Fruit fly (Drosophila melanogaster) whole organism, embryonic: ENCODE results near the gene CG11384.
A peak's percentile ranks its signal among the peaks of the same experiment; 100 is the strongest.

ENCODE experiments used
- Atf-2 ChIP-seq: fragments of 200-800 bp; sonication (Bioruptor generic); optimal IDR thresholded peaks from 2 replicates; lab custom pipeline; 2016; ENCODE audit warnings: missing biosample characterization, missing genetic modification characterization
- Awh ChIP-seq: fragments of 200-800 bp; sonication (Bioruptor generic); IDR thresholded peaks from 2 replicates; pipeline ENCODE4, ENCODE4 v1.3.6; 2022; ENCODE audit warnings: missing biosample characterization, missing genetic modification characterization
- CG10959 ChIP-seq: fragments of 200-800 bp; sonication (Bioruptor generic); IDR thresholded peaks from 2 replicates; pipeline ENCODE4 v1.3.6; 2022; ENCODE audit warnings: missing biosample characterization, missing genetic modification characterization
- CG11456 ChIP-seq: fragments of 200-800 bp; sonication (Bioruptor generic); IDR thresholded peaks from 3 replicates; pipeline ENCODE4 v1.3.6; 2022; ENCODE audit warnings: missing biosample characterization, missing genetic modification characterization
- CG13424 ChIP-seq: fragments of 200-800 bp; sonication (Bioruptor generic); optimal IDR thresholded peaks from 2 replicates; lab custom pipeline; 2019; ENCODE audit warnings: missing biosample characterization, mild to moderate bottlenecking, missing genetic modification characterization, moderate library complexity
- CG13894 ChIP-seq: fragments of 200-800 bp; sonication (Bioruptor generic); optimal IDR thresholded peaks from 3 replicates; lab custom pipeline; 2018; ENCODE audit warnings: missing biosample characterization, mild to moderate bottlenecking, missing genetic modification characterization, moderate library complexity
- CG15479 ChIP-seq: fragments of 200-800 bp; sonication (Bioruptor generic); optimal IDR thresholded peaks from 3 replicates; lab custom pipeline; 2019; ENCODE audit warnings: missing biosample characterization, mild to moderate bottlenecking, missing genetic modification characterization, moderate library complexity
- CG17802 ChIP-seq: fragments of 200-800 bp; sonication (Bioruptor generic); optimal IDR thresholded peaks from 2 replicates; lab custom pipeline; 2018; ENCODE audit warnings: missing biosample characterization, mild to moderate bottlenecking, missing genetic modification characterization, moderate library complexity
- CG3281 ChIP-seq: fragments of 200-800 bp; sonication (Bioruptor generic); optimal IDR thresholded peaks from 3 replicates; lab custom pipeline; 2017; ENCODE audit warnings: missing biosample characterization, mild to moderate bottlenecking, missing genetic modification characterization
- CG33557 ChIP-seq: fragments of 200-800 bp; sonication (Bioruptor generic); optimal IDR thresholded peaks from 2 replicates; lab custom pipeline; 2019; ENCODE audit warnings: missing biosample characterization, mild to moderate bottlenecking, missing genetic modification characterization, moderate library complexity
- CG3847 ChIP-seq: fragments of 200-800 bp; sonication (Bioruptor generic); IDR thresholded peaks from 2 replicates; pipeline ENCODE4 v1.3.6; 2022; ENCODE audit warnings: missing biosample characterization, missing genetic modification characterization
- CG7839 ChIP-seq: fragments of 200-800 bp; sonication (Bioruptor generic); optimal IDR thresholded peaks from 3 replicates; lab custom pipeline; 2018; ENCODE audit warnings: missing biosample characterization, mild to moderate bottlenecking, missing genetic modification characterization, moderate library complexity
- CG8089 ChIP-seq: fragments of 200-800 bp; sonication (Bioruptor generic); optimal IDR thresholded peaks from 3 replicates; lab custom pipeline; 2016; ENCODE audit warnings: missing biosample characterization, missing genetic modification characterization
- CG8281 ChIP-seq: fragments of 200-800 bp; sonication (Bioruptor generic); optimal IDR thresholded peaks from 2 replicates; lab custom pipeline; 2018; ENCODE audit warnings: missing biosample characterization, mild to moderate bottlenecking, missing genetic modification characterization, moderate library complexity
- CrebB ChIP-seq: fragments of 200-800 bp; sonication (Bioruptor generic); optimal IDR thresholded peaks from 3 replicates; lab custom pipeline; 2018; ENCODE audit warnings: missing biosample characterization, mild to moderate bottlenecking, missing genetic modification characterization
- ERR ChIP-seq: fragments of 200-800 bp; sonication (Bioruptor generic); optimal IDR thresholded peaks from 2 replicates; lab custom pipeline; 2016; ENCODE audit warnings: missing biosample characterization, missing genetic modification characterization
- Hr78 ChIP-seq, 2 experiments: fragments of 200-800 bp in 1 of 2; fragments of >200 bp in 1 of 2; sonication (Bioruptor generic) in 1 of 2; optimal IDR thresholded peaks; 2 replicates each; lab custom pipeline; 2017 to 2019; ENCODE audit warnings: missing biosample characterization in 2 of 2, missing genetic modification characterization in 2 of 2, mild to moderate bottlenecking in 1 of 2, moderate library complexity in 1 of 2
- Nf-YB ChIP-seq: fragments of 200-800 bp; sonication (Bioruptor generic); optimal IDR thresholded peaks from 3 replicates; lab custom pipeline; 2019; ENCODE audit warnings: missing biosample characterization, mild to moderate bottlenecking, missing genetic modification characterization, moderate library complexity
- Nf-YC ChIP-seq: fragments of 200-800 bp; optimal IDR thresholded peaks from 3 replicates; lab custom pipeline; 2019; ENCODE audit warnings: missing biosample characterization, mild to moderate bottlenecking, missing genetic modification characterization, moderate library complexity
- Poxn ChIP-seq: fragments of 200-800 bp; sonication (Bioruptor generic); IDR thresholded peaks from 2 replicates; pipeline ENCODE4 v1.3.6; 2022; ENCODE audit warnings: missing biosample characterization, missing genetic modification characterization
- Sry-β ChIP-seq: fragments of 200-800 bp; sonication (Bioruptor generic); optimal IDR thresholded peaks from 2 replicates; lab custom pipeline; 2018; ENCODE audit warnings: missing biosample characterization, mild to moderate bottlenecking, missing genetic modification characterization, moderate library complexity
- Vsx1 ChIP-seq: fragments of 200-800 bp; sonication (Bioruptor generic); optimal IDR thresholded peaks from 2 replicates; lab custom pipeline; 2017; ENCODE audit warnings: missing biosample characterization, mild to moderate bottlenecking, missing genetic modification characterization, missing genetic modification reagents
- dmrt99B ChIP-seq: fragments of 200-800 bp; sonication (Bioruptor generic); optimal IDR thresholded peaks from 2 replicates; lab custom pipeline; 2018; ENCODE audit warnings: missing biosample characterization, mild to moderate bottlenecking, missing genetic modification characterization, moderate library complexity
- ems ChIP-seq: fragments of 200-800 bp; sonication (Bioruptor generic); optimal IDR thresholded peaks from 3 replicates; lab custom pipeline; 2016; ENCODE audit warnings: missing biosample characterization, missing genetic modification characterization
- fd96Cb ChIP-seq: fragments of 200-800 bp; sonication (Bioruptor generic); optimal IDR thresholded peaks from 2 replicates; lab custom pipeline; 2018; ENCODE audit warnings: missing biosample characterization, mild to moderate bottlenecking, missing genetic modification characterization, moderate library complexity
- grn ChIP-seq: fragments of 200-800 bp; sonication (Bioruptor generic); optimal IDR thresholded peaks from 3 replicates; lab custom pipeline; 2017; ENCODE audit warnings: missing biosample characterization, missing genetic modification characterization
- gsb-n ChIP-seq: fragments of 200-800 bp; sonication (Bioruptor generic); optimal IDR thresholded peaks from 3 replicates; lab custom pipeline; 2018; ENCODE audit warnings: missing biosample characterization, mild to moderate bottlenecking, missing genetic modification characterization
- lov ChIP-seq, 2 experiments: fragments of 200-800 bp in 1 of 2; fragments of >200 bp in 1 of 2; sonication (Bioruptor generic) in 1 of 2; IDR thresholded peaks in 1 of 2; optimal IDR thresholded peaks in 1 of 2; 2 replicates in 1 of 2; 3 replicates in 1 of 2; pipeline versions ENCODE4 v1.3.6 to Lab custom; 2017 to 2022; ENCODE audit warnings: missing biosample characterization in 1 of 2, missing genetic modification characterization in 1 of 2
- nerfin-2 ChIP-seq: fragments of 200-800 bp; sonication (Bioruptor generic); IDR thresholded peaks from 2 replicates; pipeline ENCODE4 v1.3.6; 2022; ENCODE audit warnings: missing biosample characterization, missing genetic modification characterization; ENCODE audit not compliant: partially characterized antibody
- oc ChIP-seq: fragments of 200-800 bp; sonication (Bioruptor generic); optimal IDR thresholded peaks from 2 replicates; lab custom pipeline; 2018; ENCODE audit warnings: missing biosample characterization, mild to moderate bottlenecking, missing genetic modification characterization, moderate library complexity
- pita ChIP-seq: fragments of 200-800 bp; sonication (Bioruptor generic); optimal IDR thresholded peaks from 2 replicates; lab custom pipeline; 2017; ENCODE audit warnings: missing biosample characterization, mild to moderate bottlenecking, missing genetic modification characterization
- pum ChIP-seq: fragments of 200-800 bp; sonication (Bioruptor generic); optimal IDR thresholded peaks from 2 replicates; lab custom pipeline; 2016; ENCODE audit warnings: missing biosample characterization, missing genetic modification characterization
- row ChIP-seq: fragments of 200-800 bp; sonication (Bioruptor generic); IDR thresholded peaks from 3 replicates; pipeline ENCODE4 v1.3.6; 2022; ENCODE audit warnings: missing biosample characterization, missing genetic modification characterization
- sob ChIP-seq: fragments of 200-800 bp; sonication (Bioruptor generic); IDR thresholded peaks from 2 replicates; pipeline ENCODE4 v1.3.6; 2022; ENCODE audit warnings: missing biosample characterization, missing genetic modification characterization
- stwl ChIP-seq: fragments of 200-800 bp; sonication (Bioruptor generic); optimal IDR thresholded peaks from 3 replicates; lab custom pipeline; 2018; ENCODE audit warnings: missing biosample characterization, mild to moderate bottlenecking, missing genetic modification characterization, moderate library complexity
- tgo ChIP-seq: fragments of 200-800 bp; sonication (Bioruptor generic); IDR thresholded peaks from 3 replicates; pipeline ENCODE4 v1.3.6; 2022; ENCODE audit warnings: missing biosample characterization, missing genetic modification characterization
- vfl ChIP-seq: fragments of 200-800 bp; sonication (Bioruptor generic); optimal IDR thresholded peaks from 2 replicates; lab custom pipeline; 2016; ENCODE audit warnings: missing biosample characterization, missing genetic modification characterization

Gene CG11384

dm6 chrX:1170117-1170878, 5.5 kb downstream of the CG11384 start, which contains the start of gene CG11378 (continued):
- TF ChIP-seq vfl (GFP tag; lab: Kevin White, UChicago) (no peak), ERR (no peak), pum (GFP tag; lab: Kevin White, UChicago) (no peak), CG8089 (no peak), CG13894 (tag; lab: Kevin White, UChicago) (no peak), Poxn (GFP tag; lab: Robert Waterston, UW) (no peak), CG10959 (GFP tag; lab: Robert Waterston, UW) (no peak), sob (GFP tag; lab: Robert Waterston, UW) (no peak), Vsx1 (GFP tag; lab: Kevin White, UChicago) (no peak)

- TF ChIP-seq Nf-YB (GFP tag; lab: Kevin White, UChicago) (peak; percentile 84), pita (GFP tag; lab: Kevin White, UChicago) (no peak), Nf-YC (tag; lab: Kevin White, UChicago) (peak; percentile 65), CG33557 (GFP tag; lab: Kevin White, UChicago) (no peak), dmrt99B (tag; lab: Kevin White, UChicago) (no peak), CG11456 (GFP tag; lab: Robert Waterston, UW) (no peak), CG13424 (no peak), CG3847 (GFP tag; lab: Robert Waterston, UW) (no peak), gsb-n (tag; lab: Kevin White, UChicago) (no peak), nerfin-2 (no peak), CG3281 (GFP tag; lab: Kevin White, UChicago) (no peak), CG7839 (tag; lab: Kevin White, UChicago) (no peak), Hr78 (GFP tag; optimal IDR thresholded peaks at IDR 0.05; lab: Kevin White, UChicago) (no peak), lov (optimal IDR thresholded peaks at IDR 0.05; lab: Kevin White, UChicago) (no peak), lov (GFP tag; IDR thresholded peaks at IDR 0.05; lab: Robert Waterston, UW) (no peak), Atf-2 (no peak)
Observed at dm6 chrX:1161913-1162439, 13.9 kb downstream of the CG11384 start, which contains the start of gene eIF4E7. TSS of gene eIF4E7 (minus strand) at chrX:1162389.

dm6 chrX:1145344-1145743, 30.5 kb downstream of the CG11384 start, which contains the start of gene CG14628:
TSS of gene CG14628 (plus strand) at chrX:1145644.
- no peak for TF ChIP-seq CG8281 (tag; lab: Kevin White, UChicago)
- TF ChIP-seq stwl (tag; lab: Kevin White, UChicago): peak; percentile 8

- peak; percentile 27 for TF ChIP-seq oc (tag; lab: Kevin White, UChicago)
- TF ChIP-seq tgo: no peak
- no peak for TF ChIP-seq CrebB
- no peak for TF ChIP-seq CG3847 (GFP tag; lab: Robert Waterston, UW)
- TF ChIP-seq Awh: peak; percentile 87
- TF ChIP-seq fd96Cb: no peak
- TF ChIP-seq grn: peak; percentile 57
- peak; percentile 59 for TF ChIP-seq CG17802 (tag; lab: Kevin White, UChicago)
- TF ChIP-seq ems (GFP tag; lab: Kevin White, UChicago): no peak
- TF ChIP-seq Sry-β (GFP tag; lab: Kevin White, UChicago): peak; percentile 78
- TF ChIP-seq CG15479 (GFP tag; lab: Kevin White, UChicago): peak; percentile 11
- TF ChIP-seq row: peak; percentile 53
Observed at dm6 chrX:1142567-1143347, 33.1 kb downstream of the CG11384 start.
